Fruit fly (Drosophila melanogaster) whole organism, embryonic: ENCODE results near the gene dsx-c73A.

Source experiments
- ATbp ChIP-seq: fragments of 200-800 bp; sonication (Bioruptor generic); optimal IDR thresholded peaks from 2 replicates; lab custom pipeline; 2017; ENCODE audit warnings: missing biosample characterization, mild to moderate bottlenecking, missing genetic modification characterization, missing genetic modification reagents
- CG10321 ChIP-seq: fragments of 200-800 bp; sonication (Bioruptor generic); IDR thresholded peaks from 2 replicates; pipeline ENCODE4 v1.3.6; 2022; ENCODE audit warnings: missing biosample characterization, missing genetic modification characterization
- CG12299 ChIP-seq: fragments of 200-800 bp; sonication (Bioruptor generic); optimal IDR thresholded peaks from 2 replicates; lab custom pipeline; 2018; ENCODE audit warnings: missing biosample characterization, mild to moderate bottlenecking, missing genetic modification characterization
- CG12744 ChIP-seq: fragments of 200-800 bp; sonication (Bioruptor generic); optimal IDR thresholded peaks from 2 replicates; lab custom pipeline; 2016; ENCODE audit warnings: missing biosample characterization, missing genetic modification characterization
- CG16813 ChIP-seq: fragments of 200-800 bp; sonication (Bioruptor generic); IDR thresholded peaks from 3 replicates; pipeline ENCODE4 v1.3.6; 2022; ENCODE audit warnings: missing biosample characterization, missing genetic modification characterization; ENCODE audit not compliant: partially characterized antibody
- CG17802 ChIP-seq: fragments of 200-800 bp; sonication (Bioruptor generic); optimal IDR thresholded peaks from 2 replicates; lab custom pipeline; 2018; ENCODE audit warnings: missing biosample characterization, mild to moderate bottlenecking, missing genetic modification characterization, moderate library complexity
- CG18011 ChIP-seq: fragments of 200-800 bp; sonication (Bioruptor generic); optimal IDR thresholded peaks from 2 replicates; lab custom pipeline; 2017; ENCODE audit warnings: missing biosample characterization, missing genetic modification characterization, mild to moderate bottlenecking, moderate library complexity, missing genotype
- CG1832 ChIP-seq: fragments of 200-800 bp; sonication (Bioruptor generic); optimal IDR thresholded peaks from 2 replicates; lab custom pipeline; 2017; ENCODE audit warnings: missing biosample characterization, mild to moderate bottlenecking, missing genetic modification characterization, inconsistent platforms
- CG2199 ChIP-seq: fragments of 200-800 bp; sonication (Bioruptor generic); IDR thresholded peaks from 3 replicates; pipeline ENCODE4 v1.3.6; 2022; ENCODE audit warnings: missing biosample characterization, missing genetic modification characterization
- CG30403 ChIP-seq: fragments of 200-800 bp; sonication (Bioruptor generic); optimal IDR thresholded peaks from 3 replicates; lab custom pipeline; 2016; ENCODE audit warnings: missing biosample characterization, missing genetic modification characterization
- CG5180 ChIP-seq: fragments of 200-800 bp; sonication (Bioruptor generic); optimal IDR thresholded peaks from 3 replicates; lab custom pipeline; 2017; ENCODE audit warnings: missing biosample characterization, missing genetic modification characterization, mild to moderate bottlenecking, moderate library complexity, missing genetic modification reagents
- CG5245 ChIP-seq: fragments of 200-800 bp; sonication (Bioruptor generic); optimal IDR thresholded peaks from 3 replicates; lab custom pipeline; 2016; ENCODE audit warnings: missing biosample characterization, missing genetic modification characterization
- CG6175 ChIP-seq: fragments of 200-800 bp; sonication (Bioruptor generic); IDR thresholded peaks from 3 replicates; pipeline ENCODE4 v1.3.6; 2022; ENCODE audit warnings: missing biosample characterization, missing genetic modification characterization
- CG7963 ChIP-seq: fragments of 200-800 bp; sonication (Bioruptor generic); IDR thresholded peaks from 3 replicates; pipeline ENCODE4 v1.3.6; 2022; ENCODE audit warnings: missing biosample characterization, missing genetic modification characterization; ENCODE audit not compliant: partially characterized antibody
- CG8290 ChIP-seq, 3 experiments: fragments of 200-800 bp; sonication (Bioruptor generic); optimal IDR thresholded peaks; 2 replicates each; lab custom pipeline; 2016 to 2019; ENCODE audit warnings: missing biosample characterization in 3 of 3, missing genetic modification characterization in 3 of 3, mild to moderate bottlenecking in 2 of 3, moderate library complexity in 1 of 3
- CHES-1-like ChIP-seq: fragments of 200-800 bp; sonication (Bioruptor generic); optimal IDR thresholded peaks from 2 replicates; lab custom pipeline; 2016; ENCODE audit warnings: missing biosample characterization, missing genetic modification characterization
- CkIIα-i1 ChIP-seq: fragments of 200-800 bp; sonication (Bioruptor generic); IDR thresholded peaks from 2 replicates; pipeline ENCODE4 v1.3.6; 2022; ENCODE audit warnings: missing biosample characterization, missing genetic modification characterization
- Dbx ChIP-seq: fragments of 200-800 bp; sonication (Bioruptor generic); IDR thresholded peaks from 3 replicates; pipeline ENCODE4 v1.3.6; 2022; ENCODE audit warnings: missing biosample characterization, missing genetic modification characterization
- Deaf1 ChIP-seq: fragments of 200-800 bp; optimal IDR thresholded peaks from 3 replicates; lab custom pipeline; 2019; ENCODE audit warnings: missing biosample characterization, mild to moderate bottlenecking, missing genetic modification characterization, moderate library complexity
- Gug ChIP-seq: fragments of 200-800 bp; sonication (Bioruptor generic); IDR thresholded peaks from 4 replicates; pipeline ENCODE4 v1.3.6; 2022; ENCODE audit warnings: missing biosample characterization, missing genetic modification characterization
- HLH54F ChIP-seq: fragments of 200-800 bp; sonication (Bioruptor generic); optimal IDR thresholded peaks from 3 replicates; lab custom pipeline; 2016; ENCODE audit warnings: missing biosample characterization, missing genetic modification characterization
- Hr39 ChIP-seq: fragments of >200 bp; optimal IDR thresholded peaks from 2 replicates; lab custom pipeline; 2017
- Hr78 ChIP-seq, 2 experiments: fragments of 200-800 bp in 1 of 2; fragments of >200 bp in 1 of 2; sonication (Bioruptor generic) in 1 of 2; optimal IDR thresholded peaks; 2 replicates each; lab custom pipeline; 2017 to 2019; ENCODE audit warnings: missing biosample characterization in 2 of 2, missing genetic modification characterization in 2 of 2, mild to moderate bottlenecking in 1 of 2, moderate library complexity in 1 of 2
- Med ChIP-seq: fragments of 200-800 bp; sonication (Bioruptor generic); peaks from one replicate; lab custom pipeline; 2016; ENCODE audit warnings: missing biosample characterization, missing genetic modification characterization, mild to moderate bottlenecking, inconsistent platforms, moderate library complexity
- Poxn ChIP-seq: fragments of 200-800 bp; sonication (Bioruptor generic); IDR thresholded peaks from 2 replicates; pipeline ENCODE4 v1.3.6; 2022; ENCODE audit warnings: missing biosample characterization, missing genetic modification characterization
- Rfx ChIP-seq: fragments of 200-800 bp; sonication (Bioruptor generic); IDR thresholded peaks from 2 replicates; pipeline ENCODE4 v1.3.6; 2022; ENCODE audit warnings: missing biosample characterization, missing genetic modification characterization
- Rx ChIP-seq: fragments of 200-800 bp; sonication (Bioruptor generic); IDR thresholded peaks from 2 replicates; pipeline ENCODE4 v1.3.6; 2022; ENCODE audit warnings: missing biosample characterization, missing genetic modification characterization
- Stat92E ChIP-seq, 3 experiments: fragments of >200 bp in 2 of 3; fragments of 200-800 bp in 1 of 3; sonication (Bioruptor generic) in 1 of 3; optimal IDR thresholded peaks; 2 replicates each; lab custom pipeline; 2017 to 2019; ENCODE audit warnings: missing biosample characterization in 3 of 3, missing genetic modification characterization in 3 of 3, mild to moderate bottlenecking in 1 of 3, moderate library complexity in 1 of 3
- ato ChIP-seq: fragments of 200-800 bp; sonication (Bioruptor generic); IDR thresholded peaks from 2 replicates; pipeline ENCODE4 v1.3.6; 2022; ENCODE audit warnings: missing biosample characterization, missing genetic modification characterization; ENCODE audit not compliant: partially characterized antibody
- btn ChIP-seq: fragments of 200-800 bp; sonication (Bioruptor generic); optimal IDR thresholded peaks from 2 replicates; lab custom pipeline; 2016; ENCODE audit warnings: missing biosample characterization, missing genetic modification characterization
- chinmo ChIP-seq: fragments of 200-800 bp; sonication (Bioruptor generic); IDR thresholded peaks from 4 replicates; pipeline ENCODE4 v1.3.6; 2022; ENCODE audit warnings: missing biosample characterization, missing genetic modification characterization; ENCODE audit not compliant: partially characterized antibody
- ci ChIP-seq: fragments of 200-800 bp; sonication (Bioruptor generic); IDR thresholded peaks from 3 replicates; pipeline ENCODE4 v1.3.6; 2022; ENCODE audit warnings: missing biosample characterization, missing genetic modification characterization
- corto ChIP-seq: fragments of 200-800 bp; sonication (Bioruptor generic); optimal IDR thresholded peaks from 2 replicates; lab custom pipeline; 2016; ENCODE audit warnings: missing biosample characterization, mild to moderate bottlenecking, missing genetic modification characterization, moderate library complexity
- crc ChIP-seq: fragments of 200-800 bp; sonication (Bioruptor generic); optimal IDR thresholded peaks from 2 replicates; lab custom pipeline; 2016; ENCODE audit warnings: missing biosample characterization, missing genetic modification characterization
- crp ChIP-seq, 2 experiments: fragments of 200-800 bp; sonication (Bioruptor generic); optimal IDR thresholded peaks; 2 replicates in 1 of 2; 3 replicates in 1 of 2; lab custom pipeline; 2017; ENCODE audit warnings: missing biosample characterization in 2 of 2, missing genetic modification characterization in 2 of 2, mild to moderate bottlenecking in 1 of 2, moderate library complexity in 1 of 2
- dmrt11E ChIP-seq: fragments of 200-800 bp; sonication (Bioruptor generic); optimal IDR thresholded peaks from 3 replicates; lab custom pipeline; 2018; ENCODE audit warnings: missing biosample characterization, mild to moderate bottlenecking, missing genetic modification characterization, moderate library complexity
- dysf ChIP-seq: fragments of 200-800 bp; sonication (Bioruptor generic); IDR thresholded peaks from 3 replicates; pipeline ENCODE4 v1.3.6; 2022; ENCODE audit warnings: missing biosample characterization, missing genetic modification characterization
- ham ChIP-seq: fragments of 200-800 bp; sonication (Bioruptor generic); IDR thresholded peaks from 2 replicates; pipeline ENCODE4 v1.3.6; 2022; ENCODE audit warnings: missing biosample characterization, missing genetic modification characterization
- hkb ChIP-seq, 2 experiments: fragments of 200-800 bp in 1 of 2; fragments of >200 bp in 1 of 2; sonication (Bioruptor generic) in 1 of 2; IDR thresholded peaks in 1 of 2; optimal IDR thresholded peaks in 1 of 2; 2 replicates each; pipeline versions ENCODE4 v1.3.6 to Lab custom; 2017 to 2022; ENCODE audit warnings: missing biosample characterization in 1 of 2, missing genetic modification characterization in 1 of 2
- kay ChIP-seq: fragments of 200-800 bp; sonication (Bioruptor generic); optimal IDR thresholded peaks from 2 replicates; lab custom pipeline; 2016; ENCODE audit warnings: missing biosample characterization, missing genetic modification characterization
- lab ChIP-seq: fragments of 200-800 bp; sonication (Bioruptor generic); optimal IDR thresholded peaks from 3 replicates; lab custom pipeline; 2017; ENCODE audit warnings: missing biosample characterization, missing genetic modification characterization, mild to moderate bottlenecking, moderate library complexity, missing genetic modification reagents
- schlank ChIP-seq: fragments of 200-800 bp; sonication (Bioruptor generic); optimal IDR thresholded peaks from 2 replicates; lab custom pipeline; 2018; ENCODE audit warnings: missing biosample characterization, mild to moderate bottlenecking, missing genetic modification characterization
- slbo ChIP-seq: fragments of 200-800 bp; sonication (Bioruptor generic); IDR thresholded peaks from 2 replicates; pipeline ENCODE4 v1.3.6; 2022; ENCODE audit warnings: missing biosample characterization, missing genetic modification characterization
- ttk ChIP-seq: fragments of 200-800 bp; sonication (Bioruptor generic); IDR thresholded peaks from 2 replicates; pipeline ENCODE4 v2.1.2; 2022; ENCODE audit warnings: missing biosample characterization, missing genetic modification characterization
- vvl ChIP-seq: fragments of 200-800 bp; sonication (Bioruptor generic); IDR thresholded peaks from 2 replicates; pipeline ENCODE4 v1.3.6; 2022; ENCODE audit warnings: missing biosample characterization, missing genetic modification characterization
- wdn ChIP-seq: fragments of 200-800 bp; sonication (Bioruptor generic); IDR thresholded peaks from 2 replicates; pipeline ENCODE4 v1.3.6; 2022; ENCODE audit warnings: missing biosample characterization, missing genetic modification characterization
- zfh1 ChIP-seq: fragments of 200-800 bp; sonication (Bioruptor generic); IDR thresholded peaks from 3 replicates; pipeline ENCODE4 v1.3.6; 2022; ENCODE audit warnings: missing biosample characterization, missing genetic modification characterization

dsx-c73A gene

dm6 chr3L:16400175-16400574 is 51.6 kb downstream of the dsx-c73A start, which contains the start of gene CG44836:
Gene CG44836, minus strand, starts transcription at chr3L:16400275.
- TF ChIP-seq Hr78 (GFP tag; optimal IDR thresholded peaks at IDR 0.05; lab: Kevin White, UChicago) (no peak), CG17802 (tag; lab: Kevin White, UChicago) (no peak), crp (GFP tag; optimal IDR thresholded peaks at IDR 0.05; lab: Kevin White, UChicago) (no peak), wdn (GFP tag; lab: Robert Waterston, UW) (no peak), ttk (GFP tag; lab: Robert Waterston, UW) (no peak), CkIIα-i1 (GFP tag; lab: Robert Waterston, UW) (no peak), CG7963 (no peak), ham (GFP tag; lab: Robert Waterston, UW) (no peak), Stat92E (GFP tag; optimal IDR thresholded peaks at IDR 0.05; lab: Kevin White, UChicago) (no peak), dmrt11E (tag; lab: Kevin White, UChicago) (no peak), crc (GFP tag; lab: Kevin White, UChicago) (no peak), corto (no peak), HLH54F (no peak), ato (GFP tag; lab: Robert Waterston, UW) (no peak), Poxn (GFP tag; lab: Robert Waterston, UW) (no peak), Gug (GFP tag; lab: Robert Waterston, UW) (no peak)

dm6 chr3L:16394506-16394905 is 57.3 kb downstream of the dsx-c73A start, which contains the start of gene Gagr:
Gene Gagr, plus strand, starts transcription at chr3L:16394586.
- no peak for TF ChIP-seq dysf (GFP tag; lab: Robert Waterston, UW)
- TF ChIP-seq CHES-1-like (GFP tag; lab: Kevin White, UChicago): no peak
- no peak for TF ChIP-seq Dbx (GFP tag; lab: Robert Waterston, UW)
- 0 out of 4 replicates have a peak, but pooled peaks have one; percentile 60 for TF ChIP-seq chinmo (GFP tag; lab: Robert Waterston, UW)
- 0 out of 2 replicates have a peak, but pooled peaks have one; percentile 25 for TF ChIP-seq slbo (GFP tag; lab: Robert Waterston, UW)
- TF ChIP-seq schlank: no peak
- no peak for TF ChIP-seq CG30403
- TF ChIP-seq kay (GFP tag; lab: Kevin White, UChicago): no peak
- TF ChIP-seq Deaf1: peak; percentile 77
- no peak for TF ChIP-seq CG12299
- no peak for TF ChIP-seq CG2199 (GFP tag; lab: Robert Waterston, UW)
- peak; percentile 65; the same call in 1 of the 2 replicates for TF ChIP-seq vvl
- peak; percentile 40 for TF ChIP-seq CG5180 (GFP tag; lab: Kevin White, UChicago)
- TF ChIP-seq Rfx (GFP tag; lab: Robert Waterston, UW): 0 out of 2 replicates have a peak, but pooled peaks have one; percentile 22
- 0 out of 2 replicates have a peak, but pooled peaks have one; percentile 10 for TF ChIP-seq Rx
- TF ChIP-seq CG7963: no peak

- peak; percentile 22 for TF ChIP-seq lab (GFP tag; lab: Kevin White, UChicago)
- peak; percentile 41 for TF ChIP-seq Med
- no peak for TF ChIP-seq zfh1
- no peak for TF ChIP-seq CG8290 (GFP tag; optimal IDR thresholded peaks at IDR 0.05; lab: Kevin White, UChicago)
- TF ChIP-seq CG8290 (tag; optimal IDR thresholded peaks at IDR 0.05; lab: Kevin White, UChicago): peak in 1 of 2 experiments; percentile 21
- no peak for TF ChIP-seq ATbp (GFP tag; lab: Kevin White, UChicago)
- TF ChIP-seq CG18011: no peak
- TF ChIP-seq CG5180 (GFP tag; lab: Kevin White, UChicago): peak; percentile 54
- no peak for TF ChIP-seq hkb (optimal IDR thresholded peaks at IDR 0.05; lab: Kevin White, UChicago)
- TF ChIP-seq hkb (GFP tag; IDR thresholded peaks at IDR 0.05; lab: Robert Waterston, UW): 0 out of 2 replicates have a peak, but pooled peaks have one; percentile 8
- no peak for TF ChIP-seq CG16813 (GFP tag; lab: Robert Waterston, UW)
- TF ChIP-seq CG5245 (GFP tag; lab: Kevin White, UChicago): no peak
- peak; percentile 64; the same call in 1 of the 2 replicates for TF ChIP-seq CG10321 (GFP tag; lab: Robert Waterston, UW)
- TF ChIP-seq Hr39 (lab: Kevin White, UChicago): no peak
- TF ChIP-seq ci: peak; percentile 11; the same call in 1 of the 3 replicates
- TF ChIP-seq Deaf1: peak; percentile 66
- no peak for TF ChIP-seq btn (GFP tag; lab: Kevin White, UChicago)
- TF ChIP-seq CG12744 (GFP tag; lab: Kevin White, UChicago): no peak
- peak; percentile 81; the same call in 2 of the 3 replicates for TF ChIP-seq CG6175 (GFP tag; lab: Robert Waterston, UW)
- TF ChIP-seq CG1832 (GFP tag; lab: Kevin White, UChicago): peak; percentile 24
These were observed 58.1 kb downstream of the dsx-c73A start for dm6 chr3L:16393700-16394099.
